Worm (Caenorhabditis elegans): ENCODE data around the gene sqv-3.

ce11 chrIII:9775916-9776315 is 4.2 kb downstream of the sqv-3 start:
- TF ChIP-seq nhr-76 (tag; optimal IDR thresholded peaks at IDR 0.05) (no peak), blmp-1 (tag; optimal IDR thresholded peaks at IDR 0.05) (no peak), unc-39 (tag; optimal IDR thresholded peaks at IDR 0.05) (no peak), zip-8 (tag; optimal IDR thresholded peaks at IDR 0.05) (no peak), nhr-237 (tag; optimal IDR thresholded peaks at IDR 0.05) (no peak), ztf-11 (tag; optimal IDR thresholded peaks at IDR 0.05) (no peak), elt-3 (tag; optimal IDR thresholded peaks at IDR 0.05) (no peak), mab-5 (tag; optimal IDR thresholded peaks at IDR 0.05) (no peak), elt-1 (tag; optimal IDR thresholded peaks at IDR 0.05; ENCODE audit: borderline replicate concordance, insufficient read depth) (no peak), lsy-2 (tag; optimal IDR thresholded peaks at IDR 0.05) (no peak)

Measured in whole organism, mixed stage, embryonic.